Worm (Caenorhabditis elegans) whole organism, L3 larva: ENCODE results near the gene F48E8.3.

Source experiments
- R02D3.7 ChIP-seq: fragments of 150-350 bp; optimal IDR thresholded peaks from 2 replicates; lab custom pipeline; 2014; ENCODE audit warnings: missing biosample characterization, missing genetic modification characterization
- ZK546.5 ChIP-seq: sonication (generic microtip); optimal IDR thresholded peaks from 2 replicates; lab custom pipeline; 2017; ENCODE audit warnings: missing biosample characterization, missing genetic modification characterization
- ama-1 ChIP-seq: fragments of 150-350 bp; optimal IDR thresholded peaks from 2 replicates; lab custom pipeline; 2018
- ceh-16 ChIP-seq: sonication (generic microtip); optimal IDR thresholded peaks from 2 replicates; lab custom pipeline; 2017; ENCODE audit warnings: missing biosample characterization, missing genetic modification characterization
- ceh-82 ChIP-seq: fragments of 150-350 bp; optimal IDR thresholded peaks from 2 replicates; lab custom pipeline; 2014; ENCODE audit warnings: missing biosample characterization, missing genetic modification characterization
- elt-1 ChIP-seq: fragments of 150-350 bp; optimal IDR thresholded peaks from 2 replicates; lab custom pipeline; 2014; ENCODE audit warnings: missing biosample characterization, missing genetic modification characterization
- elt-2 ChIP-seq: sonication (generic microtip); optimal IDR thresholded peaks from 2 replicates; lab custom pipeline; 2016; ENCODE audit warnings: missing genetic modification reagents, mild to moderate bottlenecking, missing genetic modification characterization, missing compliant biosample characterization
- elt-3 ChIP-seq, 3 experiments: fragments of 150-350 bp in 1 of 3; sonication (generic microtip) in 2 of 3; optimal IDR thresholded peaks; 2 replicates in 2 of 3; 4 replicates in 1 of 3; lab custom pipeline; 2014 to 2017; ENCODE audit warnings: missing biosample characterization in 3 of 3, missing genetic modification characterization in 3 of 3
- fkh-2 ChIP-seq: fragments of 150-350 bp; optimal IDR thresholded peaks from 2 replicates; lab custom pipeline; 2014; ENCODE audit warnings: missing biosample characterization, missing genetic modification reagents, missing genetic modification characterization
- fos-1 ChIP-seq: fragments of 150-350 bp; optimal IDR thresholded peaks from 2 replicates; lab custom pipeline; 2014; ENCODE audit warnings: missing biosample characterization, missing genetic modification characterization
- hmg-11 ChIP-seq: sonication (generic microtip); optimal IDR thresholded peaks from 2 replicates; lab custom pipeline; 2016; ENCODE audit warnings: missing genetic modification characterization, missing compliant biosample characterization
- jun-1 ChIP-seq: fragments of 150-350 bp; optimal IDR thresholded peaks from 2 replicates; lab custom pipeline; 2014; ENCODE audit warnings: missing biosample characterization, missing genetic modification reagents, missing genetic modification characterization
- lin-15B ChIP-seq: fragments of 150-350 bp; optimal IDR thresholded peaks from 2 replicates; lab custom pipeline; 2014; ENCODE audit warnings: missing biosample characterization, missing genetic modification characterization
- lin-39 ChIP-seq: fragments of 150-350 bp; optimal IDR thresholded peaks from 2 replicates; lab custom pipeline; 2018; ENCODE audit warnings: missing biosample characterization, missing genetic modification reagents, missing genetic modification characterization
- lsy-12 ChIP-seq: sonication (generic microtip); optimal IDR thresholded peaks from 2 replicates; lab custom pipeline; 2016; ENCODE audit warnings: mild to moderate bottlenecking, missing genetic modification characterization, missing compliant biosample characterization
- mdl-1 ChIP-seq: fragments of 150-350 bp; optimal IDR thresholded peaks from 2 replicates; lab custom pipeline; 2014; ENCODE audit warnings: missing biosample characterization, missing genetic modification characterization
- nfya-1 ChIP-seq: sonication (generic microtip); optimal IDR thresholded peaks from 2 replicates; lab custom pipeline; 2017; ENCODE audit warnings: missing genetic modification characterization, mild to moderate bottlenecking, missing compliant biosample characterization, antibody characterized with exemption, moderate library complexity; ENCODE audit not compliant: insufficient read depth
- nhr-11 ChIP-seq: fragments of 150-350 bp; optimal IDR thresholded peaks from 2 replicates; lab custom pipeline; 2014; ENCODE audit warnings: missing biosample characterization, missing genetic modification characterization
- nhr-12 ChIP-seq: fragments of 150-350 bp; optimal IDR thresholded peaks from 2 replicates; lab custom pipeline; 2014; ENCODE audit warnings: missing biosample characterization, missing genetic modification characterization
- nhr-23 ChIP-seq: fragments of 150-350 bp; optimal IDR thresholded peaks from 2 replicates; lab custom pipeline; 2014; ENCODE audit warnings: missing biosample characterization, missing genetic modification reagents, missing genetic modification characterization
- nhr-237 ChIP-seq: fragments of 150-350 bp; optimal IDR thresholded peaks from 2 replicates; lab custom pipeline; 2014; ENCODE audit warnings: missing biosample characterization, missing genetic modification characterization
- nhr-25 ChIP-seq: sonication (generic microtip); optimal IDR thresholded peaks from 2 replicates; lab custom pipeline; 2017; ENCODE audit warnings: missing biosample characterization, missing genetic modification characterization
- nhr-28 ChIP-seq: fragments of 150-350 bp; optimal IDR thresholded peaks from 2 replicates; lab custom pipeline; 2014; ENCODE audit warnings: missing biosample characterization, missing genetic modification characterization
- nhr-67 ChIP-seq: fragments of 150-350 bp; optimal IDR thresholded peaks from 2 replicates; lab custom pipeline; 2014; ENCODE audit warnings: missing biosample characterization, missing genetic modification characterization
- pha-4 ChIP-seq: fragments of 150-350 bp; optimal IDR thresholded peaks from 2 replicates; lab custom pipeline; 2014; ENCODE audit warnings: missing biosample characterization, missing genetic modification reagents, missing genetic modification characterization
- pqm-1 ChIP-seq: fragments of 150-350 bp; optimal IDR thresholded peaks from 2 replicates; lab custom pipeline; 2017; ENCODE audit warnings: missing biosample characterization, missing genetic modification characterization, inconsistent platforms
- sea-2 ChIP-seq: fragments of 150-350 bp; sonication (generic microtip); optimal IDR thresholded peaks from 4 replicates; lab custom pipeline; 2014; ENCODE audit warnings: missing biosample characterization, missing genetic modification reagents, missing genetic modification characterization
- skn-1 ChIP-seq: fragments of 150-350 bp; optimal IDR thresholded peaks from 2 replicates; lab custom pipeline; 2014; ENCODE audit warnings: missing biosample characterization, missing genetic modification characterization
- snpc-4 ChIP-seq: fragments of 150-350 bp; optimal IDR thresholded peaks from 2 replicates; lab custom pipeline; 2014; ENCODE audit warnings: missing biosample characterization, missing genetic modification characterization
- zag-1 ChIP-seq: fragments of 150-350 bp; optimal IDR thresholded peaks from 2 replicates; lab custom pipeline; 2014; ENCODE audit warnings: missing biosample characterization, missing genetic modification characterization
- ztf-11 ChIP-seq: fragments of 150-350 bp; optimal IDR thresholded peaks from 2 replicates; lab custom pipeline; 2014; ENCODE audit warnings: missing biosample characterization, missing genetic modification characterization
- ztf-4 ChIP-seq: fragments of 150-350 bp; optimal IDR thresholded peaks from 2 replicates; lab custom pipeline; 2014; ENCODE audit warnings: missing biosample characterization, missing genetic modification characterization

The F48E8.3 gene

ce11 chrIII:5498973-5499372 is 37.8 kb downstream of the F48E8.3 start, which contains the start of gene R02F2.9:
Gene R02F2.9 (plus strand): TSS chrIII:5499190.
- TF ChIP-seq nfya-1 (tag; lab: Kevin White, UChicago): no peak
- TF ChIP-seq nhr-23 (tag; lab: Kevin White, UChicago): peak; percentile 67
- TF ChIP-seq nhr-25 (tag; lab: Kevin White, UChicago): peak; percentile 0
- TF ChIP-seq R02D3.7 (tag; lab: Kevin White, UChicago): peak; percentile 96
- TF ChIP-seq lin-15B (tag; lab: Kevin White, UChicago): peak; percentile 54

DNA sequence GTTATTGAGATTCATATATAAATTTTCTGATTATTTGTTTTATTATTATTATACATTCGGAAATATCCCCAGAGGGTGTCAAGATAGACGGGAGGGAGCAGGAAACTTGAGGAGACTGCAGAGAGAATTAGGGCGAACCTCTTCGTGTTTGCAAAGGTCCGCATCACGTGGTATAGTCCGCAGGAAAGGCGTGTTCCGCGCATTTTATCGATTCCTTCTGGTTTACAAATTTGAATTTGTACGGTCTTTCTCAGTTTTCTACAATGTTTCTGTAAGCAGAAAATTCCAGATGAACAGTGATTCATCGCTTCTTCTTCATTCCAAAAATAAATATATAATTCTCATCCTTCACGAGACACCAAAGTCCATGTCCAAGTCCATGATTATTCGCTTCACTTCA is 38.8 kb downstream of the F48E8.3 start:
- TF ChIP-seq skn-1 (tag; lab: Kevin White, UChicago): no peak
- TF ChIP-seq lsy-12 (tag; lab: Kevin White, UChicago): no peak
- no peak for TF ChIP-seq snpc-4 (tag; lab: Kevin White, UChicago)
- TF ChIP-seq ceh-82 (tag; lab: Kevin White, UChicago): no peak

DNA sequence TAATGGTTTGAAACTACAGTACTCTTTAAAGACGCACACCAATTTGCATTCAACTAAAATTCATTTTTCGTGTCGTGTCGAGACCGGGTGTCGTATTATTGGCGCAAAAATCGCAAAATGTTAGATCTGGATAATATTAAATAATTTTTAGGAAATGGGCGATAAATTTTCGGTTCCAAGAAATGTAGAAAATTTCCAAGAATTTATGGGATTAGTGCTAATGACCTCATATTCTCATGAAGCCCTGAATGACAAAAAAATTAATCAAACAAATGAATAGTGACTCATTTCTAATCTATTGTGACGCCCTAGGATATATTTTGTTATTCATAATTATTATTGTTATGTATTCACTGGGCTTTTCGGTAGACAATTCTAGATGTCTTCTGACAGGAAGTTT is 39.6 kb downstream of the F48E8.3 start:
- TF ChIP-seq snpc-4 (tag; lab: Kevin White, UChicago): no peak
- no peak for TF ChIP-seq pqm-1
- TF ChIP-seq ceh-16: no peak
- no peak for TF ChIP-seq elt-1
- TF ChIP-seq zag-1: no peak
- TF ChIP-seq lin-39 (tag; lab: Kevin White, UChicago): no peak
- no peak for TF ChIP-seq mdl-1 (tag; lab: Kevin White, UChicago)
- no peak for TF ChIP-seq ZK546.5 (tag; lab: Kevin White, UChicago)
- TF ChIP-seq nhr-28 (tag; lab: Kevin White, UChicago): no peak
- TF ChIP-seq nhr-23 (tag; lab: Kevin White, UChicago): no peak
- TF ChIP-seq nhr-12: no peak
- TF ChIP-seq pha-4 (tag; lab: Kevin White, UChicago): no peak
- no peak for TF ChIP-seq nfya-1 (tag; lab: Kevin White, UChicago)
- no peak for TF ChIP-seq fkh-2 (tag; lab: Kevin White, UChicago)
- no peak for TF ChIP-seq ztf-4 (tag; lab: Kevin White, UChicago)
- TF ChIP-seq, all 47 proteins: peak for 0

ce11 chrIII:5501358-5502287 is 40.4 kb downstream of the F48E8.3 start, which contains the start of gene R02F2.1:
Gene R02F2.1 (plus strand): TSS chrIII:5501885.
- TF ChIP-seq elt-3 (tag; optimal IDR thresholded peaks at IDR 0.05; lab: Kevin White, UChicago) (no peak), ama-1 (lab: Kevin White, UChicago) (peak; percentile 40), nfya-1 (tag; lab: Kevin White, UChicago) (no peak), elt-2 (tag; lab: Kevin White, UChicago) (peak; percentile 20), skn-1 (tag; lab: Kevin White, UChicago) (no peak), nhr-23 (tag; lab: Kevin White, UChicago) (no peak), ztf-11 (tag; lab: Kevin White, UChicago) (no peak), mdl-1 (tag; lab: Kevin White, UChicago) (no peak), ceh-16 (no peak), R02D3.7 (tag; lab: Kevin White, UChicago) (no peak), nhr-25 (tag; lab: Kevin White, UChicago) (peak; percentile 48), nhr-67 (no peak), fos-1 (tag; lab: Kevin White, UChicago) (no peak), pha-4 (tag; lab: Kevin White, UChicago) (peak; percentile 70), nhr-11 (no peak), elt-1 (peak; percentile 3), hmg-11 (tag; lab: Kevin White, UChicago) (peak; percentile 18), nhr-237 (tag; lab: Kevin White, UChicago) (no peak), jun-1 (tag; lab: Kevin White, UChicago) (no peak), sea-2 (no peak)
